Fruit fly (Drosophila melanogaster): ENCODE data around the gene lft.

The lft gene

DNA sequence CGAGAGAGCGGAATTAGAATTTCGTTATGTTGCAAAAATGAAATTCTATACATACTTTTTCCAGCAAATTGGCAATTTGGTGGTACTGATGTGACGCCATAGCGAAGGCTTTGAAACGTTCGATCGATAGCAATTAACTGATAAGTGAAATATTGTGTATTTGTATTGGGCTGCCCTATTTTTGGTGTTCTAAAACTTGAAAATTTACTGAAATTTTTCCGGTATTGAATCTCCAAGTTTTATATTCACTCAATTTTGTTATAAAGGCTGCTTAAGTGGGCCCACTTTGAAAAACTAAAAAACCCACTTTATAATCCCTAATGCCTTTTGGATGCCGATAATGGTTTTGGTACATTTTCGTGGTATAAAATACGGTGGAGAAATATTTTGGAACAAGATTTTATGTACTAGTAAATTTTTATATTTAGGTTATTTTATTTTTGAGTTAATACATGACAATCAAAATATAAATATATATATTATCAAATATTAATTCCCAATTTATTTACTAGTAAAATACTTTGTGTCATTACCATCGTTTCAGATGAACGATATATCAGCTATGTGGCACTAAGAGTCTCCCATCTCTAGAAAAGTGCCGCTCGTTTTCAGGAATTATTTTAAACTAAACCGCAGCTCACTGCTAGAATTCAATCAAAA lies 1.7 kb upstream of the lft start, which contains the start of the genes Cand1 and pim (continued):
- TF ChIP-seq CG4617 (GFP tag; optimal IDR thresholded peaks at IDR 0.05; ENCODE audit: borderline replicate concordance) (peak; percentile 49), CG6254 (GFP tag; optimal IDR thresholded peaks at IDR 0.05) (no peak), Ets65A (GFP tag) (no peak), Mes4 (GFP tag; optimal IDR thresholded peaks at IDR 0.05) (no peak), Fer3 (tag; optimal IDR thresholded peaks at IDR 0.05) (no peak), Poxn (GFP tag; IDR thresholded peaks at IDR 0.05) (no peak), GATAe (GFP tag; conservative IDR thresholded peaks at IDR 0.05) (no peak), CG1024 (GFP tag; IDR thresholded peaks at IDR 0.05) (no peak), nom (GFP tag; optimal IDR thresholded peaks at IDR 0.05) (no peak), CG31224 (GFP tag; IDR thresholded peaks at IDR 0.05) (no peak), CG17912 (GFP tag; optimal IDR thresholded peaks at IDR 0.05) (no peak), CG2120 (GFP tag; optimal IDR thresholded peaks at IDR 0.05) (peak; percentile 4), CG8290 (GFP tag; optimal IDR thresholded peaks at IDR 0.05) (no peak), CG8290 (tag; optimal IDR thresholded peaks at IDR 0.05) (no peak), Vsx1 (GFP tag; optimal IDR thresholded peaks at IDR 0.05) (no peak), Blimp-1 (GFP tag; optimal IDR thresholded peaks at IDR 0.05) (no peak), zen2 (GFP tag; IDR thresholded peaks at IDR 0.05; ENCODE audit: partially characterized antibody) (no peak; the same call in 2 of the 3 replicates), CG16815 (GFP tag; optimal IDR thresholded peaks at IDR 0.05) (no peak), dm (GFP tag; optimal IDR thresholded peaks at IDR 0.05) (no peak), mirr (GFP tag; optimal IDR thresholded peaks at IDR 0.05) (no peak), CG32772 (GFP tag; IDR thresholded peaks at IDR 0.05) (no peak), CG14860 (GFP tag; IDR thresholded peaks at IDR 0.05; ENCODE audit: partially characterized antibody) (0 out of 3 replicates have a peak, but pooled peaks have one; percentile 12), CG12744 (GFP tag; optimal IDR thresholded peaks at IDR 0.05) (no peak), sug (tag; optimal IDR thresholded peaks at IDR 0.05) (peak; percentile 33), ATbp (GFP tag; optimal IDR thresholded peaks at IDR 0.05) (no peak), CG3838 (GFP tag; optimal IDR thresholded peaks at IDR 0.05) (no peak), CG10959 (GFP tag; IDR thresholded peaks at IDR 0.05) (no peak), Dip2 (GFP tag; IDR thresholded peaks at IDR 0.05) (no peak), CG2129 (GFP tag; IDR thresholded peaks at IDR 0.05; ENCODE audit: partially characterized antibody) (0 out of 2 replicates have a peak, but pooled peaks have one; percentile 16), CG10274 (GFP tag; optimal IDR thresholded peaks at IDR 0.05) (no peak), CG17612 (GFP tag; IDR thresholded peaks at IDR 0.05) (no peak), CG17359 (tag; optimal IDR thresholded peaks at IDR 0.05) (no peak), Stat92E (GFP tag; optimal IDR thresholded peaks at IDR 0.05) (no peak), CG10321 (GFP tag; IDR thresholded peaks at IDR 0.05) (no peak), CG10979 (tag; optimal IDR thresholded peaks at IDR 0.05) (no peak), CG12155 (GFP tag; optimal IDR thresholded peaks at IDR 0.05) (peak; percentile 23), Doc2 (GFP tag; IDR thresholded peaks at IDR 0.05) (no peak), CG10267 (tag; optimal IDR thresholded peaks at IDR 0.05) (peak; percentile 54), CG2889 (GFP tag; IDR thresholded peaks at IDR 0.05) (no peak), prd (optimal IDR thresholded peaks at IDR 0.05) (no peak), prd (GFP tag; IDR thresholded peaks at IDR 0.05) (no peak), hb (GFP tag; IDR thresholded peaks at IDR 0.05; ENCODE audit: partially characterized antibody) (no peak), CG14667 (GFP tag; IDR thresholded peaks at IDR 0.05) (no peak), Lim3 (GFP tag; IDR thresholded peaks at IDR 0.05) (no peak), ro (GFP tag; IDR thresholded peaks at IDR 0.05) (no peak), CG18619 (GFP tag; optimal IDR thresholded peaks at IDR 0.05) (no peak), Atf-2 (GFP tag; optimal IDR thresholded peaks at IDR 0.05) (no peak), CG4707 (GFP tag; optimal IDR thresholded peaks at IDR 0.05) (no peak), trh (GFP tag; optimal IDR thresholded peaks at IDR 0.05) (no peak), CrebB (tag; optimal IDR thresholded peaks at IDR 0.05) (no peak), tx (GFP tag; optimal IDR thresholded peaks at IDR 0.05) (no peak)

Measured in whole organism, embryonic.